Fruit fly (Drosophila melanogaster): ENCODE data around the gene Pde9.

- TF ChIP-seq EcR (GFP tag; optimal IDR thresholded peaks at IDR 0.05) (no peak), Dll (optimal IDR thresholded peaks at IDR 0.05) (no peak), psq (optimal IDR thresholded peaks at IDR 0.05) (no peak), CG8478 (optimal IDR thresholded peaks at IDR 0.05) (no peak), usp (GFP tag; optimal IDR thresholded peaks at IDR 0.05) (no peak), pan (optimal IDR thresholded peaks at IDR 0.05) (no peak)
Observed at dm6 chrX:12925426-12926256, 28.5 kb upstream of the Pde9 start.
